Fruit fly (Drosophila melanogaster): ENCODE measurements around the gene CG7903.

- no peak for TF ChIP-seq CG33017 (tag; optimal IDR thresholded peaks at IDR 0.05)
- TF ChIP-seq Mnt (GFP tag; optimal IDR thresholded peaks at IDR 0.05), result no peak
- no peak for TF ChIP-seq CG14711 (tag; optimal IDR thresholded peaks at IDR 0.05)
These were observed 4.3 kb downstream of the CG7903 start for dm6 chr3R:29990681-29991080.
